Worm (Caenorhabditis elegans) whole organism, midembryonic: ENCODE measurements around the gene Y105C5B.25.

Experiments used
- klf-2 ChIP-seq: fragments of 200-800 bp; sonication (Bioruptor generic); conservative IDR thresholded peaks from 2 replicates; pipeline ENCODE4 v1.3.6; 2022; ENCODE audit warnings: missing genetic modification reagents, missing genetic modification characterization, missing compliant biosample characterization
- med-1 ChIP-seq: sonication (generic microtip); optimal IDR thresholded peaks from 2 replicates; lab custom pipeline; 2017; ENCODE audit warnings: missing genetic modification characterization, mild to moderate bottlenecking, missing compliant biosample characterization, antibody characterized with exemption, missing genetic modification reagents; ENCODE audit not compliant: insufficient read depth

DNA sequence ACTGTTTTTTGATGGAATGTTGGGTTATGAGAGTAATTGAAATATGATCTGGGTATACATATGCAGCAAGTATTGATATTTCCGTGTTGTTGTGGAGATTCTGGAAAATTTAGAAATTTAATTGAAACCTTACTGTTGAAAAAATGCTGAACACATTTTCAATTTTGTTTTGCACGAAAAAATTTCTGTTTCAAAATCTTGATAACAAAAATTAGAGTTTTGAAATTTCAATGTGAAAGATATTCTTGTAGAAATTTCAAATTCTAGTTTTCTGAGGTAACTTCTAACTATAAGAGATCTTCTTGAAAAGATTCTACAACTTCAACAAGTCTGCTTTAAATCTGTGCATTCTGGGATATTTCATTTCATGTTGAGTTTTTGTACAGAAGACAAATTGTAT lies 892 bp downstream of the Y105C5B.25 start:
- TF ChIP-seq klf-2 (GFP tag; lab: Robert Waterston, UW), result no peak
- no peak for TF ChIP-seq med-1 (GFP tag; lab: Kevin White, UChicago)
